Fruit fly (Drosophila melanogaster) S2 (cell line): ENCODE data around the gene Taf2.

Source experiments
- CG8478 ChIP-seq: fragments of >200 bp; optimal IDR thresholded peaks from 2 replicates; lab custom pipeline; 2018
- CTCF ChIP-seq, 2 experiments: fragments of >200 bp; optimal IDR thresholded peaks; 2 replicates each; lab custom pipeline; 2018

DNA sequence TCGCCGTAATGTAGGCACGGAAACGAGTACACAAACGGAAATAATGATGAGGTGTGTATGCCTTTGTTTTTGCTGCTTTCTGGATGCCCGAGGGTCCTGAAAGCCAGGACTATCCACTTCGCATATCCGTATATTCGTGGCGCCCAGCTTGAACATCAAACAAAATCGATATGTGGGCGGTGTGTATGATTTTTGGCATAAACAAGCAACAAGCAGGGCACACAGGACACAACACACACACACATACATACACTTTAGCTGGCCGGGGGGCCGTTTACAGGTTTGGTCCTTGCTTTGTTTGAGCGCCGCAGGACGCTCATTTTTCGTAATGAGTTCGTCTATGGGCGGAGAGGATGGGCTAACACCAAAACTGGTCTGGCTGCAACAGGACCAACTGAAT lies 16.5 kb upstream of the Taf2 start:
- TF ChIP-seq CTCF (optimal IDR thresholded peaks at IDR 0.05; lab: Kevin White, UChicago) (no peak), CG8478 (lab: Kevin White, UChicago) (no peak)
